Worm (Caenorhabditis elegans): ENCODE data around the gene lin-23.

Gene lin-23

DNA sequence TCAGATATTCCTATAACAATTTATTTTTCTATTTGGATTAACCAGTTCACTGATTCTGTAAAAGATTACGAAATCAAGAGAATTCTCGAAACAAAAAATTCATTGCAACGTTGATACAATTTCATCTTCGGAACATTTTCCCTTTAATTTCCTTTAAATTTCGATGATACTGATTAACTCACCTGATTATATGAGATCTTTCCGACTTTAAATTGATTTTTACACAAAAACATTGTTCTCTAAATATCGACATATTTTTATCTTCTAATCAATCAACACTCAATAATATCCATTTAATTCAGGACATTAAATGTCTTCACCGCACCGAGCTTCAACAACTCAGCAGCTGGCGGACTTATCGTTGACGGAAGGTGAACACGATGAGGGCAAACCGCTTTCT lies at the start of gene lin-23:
TSS of gene lin-23 (plus strand) at position 301 of the 400 bp plus-strand sequence.
- no peak for TF ChIP-seq ceh-82 (tag; optimal IDR thresholded peaks at IDR 0.05)
- no peak for TF ChIP-seq gmeb-1 (tag; optimal IDR thresholded peaks at IDR 0.05)
- no peak for TF ChIP-seq nhr-11 (tag; optimal IDR thresholded peaks at IDR 0.05)

DNA sequence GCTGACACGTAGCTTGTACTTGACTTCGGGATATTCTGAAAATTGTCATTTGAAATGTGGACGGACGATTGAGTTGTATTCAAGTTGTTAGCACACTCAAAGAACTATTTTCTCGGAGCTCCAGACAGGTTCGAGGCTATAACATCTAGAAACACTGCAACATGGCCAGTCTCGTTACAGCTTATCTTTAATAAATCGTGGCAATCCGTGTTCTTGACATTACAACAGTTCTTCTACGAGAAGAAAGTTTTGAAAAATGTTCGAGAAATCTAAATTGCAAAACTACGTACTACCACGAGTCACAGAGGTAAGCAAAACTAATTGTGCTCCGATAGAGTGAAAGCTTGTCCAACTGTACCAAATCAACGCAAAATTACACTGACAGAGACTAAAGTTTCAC lies 49.0 kb upstream of the lin-23 start:
- TF ChIP-seq lsy-2 (tag; optimal IDR thresholded peaks at IDR 0.05) (no peak), nhr-6 (tag; optimal IDR thresholded peaks at IDR 0.05) (no peak), blmp-1 (tag; optimal IDR thresholded peaks at IDR 0.05; ENCODE audit: insufficient read depth) (no peak), ztf-1 (GFP tag; conservative IDR thresholded peaks at IDR 0.05) (no peak), mdl-1 (tag; optimal IDR thresholded peaks at IDR 0.05) (no peak), dmd-4 (tag; optimal IDR thresholded peaks at IDR 0.05) (no peak), zag-1 (tag; optimal IDR thresholded peaks at IDR 0.05) (no peak), nhr-237 (tag; optimal IDR thresholded peaks at IDR 0.05) (no peak), aly-2 (tag; optimal IDR thresholded peaks at IDR 0.05) (no peak), nhr-11 (tag; optimal IDR thresholded peaks at IDR 0.05) (no peak), Y55F3AM.14 (GFP tag; optimal IDR thresholded peaks at IDR 0.05) (no peak), unc-62 (GFP tag; optimal IDR thresholded peaks at IDR 0.05) (no peak), ztf-4 (tag; optimal IDR thresholded peaks at IDR 0.05) (no peak), nhr-10 (tag; optimal IDR thresholded peaks at IDR 0.05) (no peak), elt-3 (tag; optimal IDR thresholded peaks at IDR 0.05) (no peak)

DNA sequence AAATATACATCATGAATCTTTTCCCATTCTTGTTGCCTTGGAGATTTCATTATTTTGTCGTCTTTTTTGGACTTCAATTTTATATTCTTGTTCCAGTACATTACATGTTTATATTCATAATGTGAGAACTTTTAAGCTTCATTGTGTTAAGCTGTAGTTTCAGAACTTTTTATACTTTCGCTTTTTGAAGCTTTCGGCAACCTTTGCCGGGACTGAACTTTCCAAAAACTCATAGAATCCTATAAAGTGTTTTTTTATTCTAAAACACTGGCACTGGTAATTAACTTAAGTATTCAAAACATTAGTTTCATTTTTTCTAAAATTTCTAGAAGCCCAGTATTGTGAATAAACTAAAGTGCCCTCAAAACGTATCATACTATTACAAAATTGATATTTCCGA lies 48.1 kb upstream of the lin-23 start, which contains the start of gene C32D5.4:
TSS of gene C32D5.4 (minus strand) at position 101 of the 400 bp plus-strand sequence.
- TF ChIP-seq ztf-4 (tag; optimal IDR thresholded peaks at IDR 0.05), result no peak
- TF ChIP-seq F13H6.1 (tag; optimal IDR thresholded peaks at IDR 0.05), result no peak
- TF ChIP-seq dmd-4 (tag; optimal IDR thresholded peaks at IDR 0.05), result no peak
- no peak for TF ChIP-seq zag-1 (tag; optimal IDR thresholded peaks at IDR 0.05)
- TF ChIP-seq egl-27 (tag; optimal IDR thresholded peaks at IDR 0.05), result no peak
- TF ChIP-seq lin-39 (tag; optimal IDR thresholded peaks at IDR 0.05), result no peak
- no peak for TF ChIP-seq lin-11 (tag; optimal IDR thresholded peaks at IDR 0.05)
- TF ChIP-seq nhr-11 (tag; optimal IDR thresholded peaks at IDR 0.05), result no peak
- no peak for TF ChIP-seq blmp-1 (tag; optimal IDR thresholded peaks at IDR 0.05; ENCODE audit: insufficient read depth)
- TF ChIP-seq nhr-21 (tag; optimal IDR thresholded peaks at IDR 0.05), result no peak
- TF ChIP-seq R02D3.7 (tag; optimal IDR thresholded peaks at IDR 0.05), result no peak
- no peak for TF ChIP-seq alr-1 (tag; optimal IDR thresholded peaks at IDR 0.05)
- no peak for TF ChIP-seq peb-1 (tag; optimal IDR thresholded peaks at IDR 0.05)
- no peak for TF ChIP-seq ztf-1 (GFP tag; conservative IDR thresholded peaks at IDR 0.05)

DNA sequence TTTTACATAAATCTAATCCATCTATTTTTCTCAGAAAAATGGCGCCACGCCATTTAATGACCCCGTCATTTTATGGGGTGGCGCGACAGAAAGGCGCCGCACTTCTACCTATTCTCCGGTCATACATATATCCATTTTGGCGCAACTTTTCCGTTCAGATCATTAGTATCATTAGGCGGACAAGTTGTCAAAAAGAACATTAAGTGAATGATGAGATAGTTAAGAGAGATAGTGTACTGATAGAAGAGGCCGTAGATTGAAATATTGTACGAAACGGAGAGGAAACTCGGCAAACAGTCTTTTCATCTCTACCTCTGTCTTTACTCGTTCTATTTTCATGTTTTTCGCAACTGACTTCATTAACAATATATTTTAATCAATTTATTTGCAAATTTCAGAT lies 47.0 kb upstream of the lin-23 start, which contains the start of gene sma-6:
TSS of gene sma-6 (plus strand) at position 399 of the 400 bp plus-strand sequence.
- TF ChIP-seq sma-3 (GFP tag; optimal IDR thresholded peaks at IDR 0.05) (peak; percentile 50), fos-1 (tag; optimal IDR thresholded peaks at IDR 0.05) (peak; percentile 32), nhr-21 (tag; optimal IDR thresholded peaks at IDR 0.05) (no peak)

DNA sequence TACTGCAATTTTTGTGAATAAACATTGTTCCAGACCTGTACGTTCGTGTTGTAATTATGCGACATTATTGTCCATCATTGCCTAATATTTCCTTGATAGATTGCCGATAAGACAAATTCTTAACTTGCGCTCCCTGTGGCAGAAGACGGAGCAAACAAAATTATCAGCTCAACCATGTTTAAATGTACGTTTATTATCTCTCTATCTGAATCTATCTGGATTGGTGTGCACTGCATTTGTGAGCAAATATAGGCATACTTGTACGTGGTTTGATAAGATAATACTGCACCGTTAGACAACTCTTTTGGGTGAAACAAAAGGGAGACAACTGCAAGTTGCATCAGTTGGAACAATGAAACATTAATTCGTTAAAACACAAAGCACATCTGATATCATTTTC lies 43.8 kb upstream of the lin-23 start:
- TF ChIP-seq sma-9 (GFP tag; optimal IDR thresholded peaks at IDR 0.05) (peak; percentile 67), sma-9 (tag; optimal IDR thresholded peaks at IDR 0.05) (no peak), sma-3 (GFP tag; optimal IDR thresholded peaks at IDR 0.05) (peak; percentile 5), lin-11 (tag; optimal IDR thresholded peaks at IDR 0.05) (no peak), mdl-1 (tag; optimal IDR thresholded peaks at IDR 0.05) (no peak), gmeb-1 (tag; optimal IDR thresholded peaks at IDR 0.05) (peak; percentile 24), fos-1 (tag; optimal IDR thresholded peaks at IDR 0.05) (peak; percentile 91), crh-2 (tag; optimal IDR thresholded peaks at IDR 0.05) (peak; percentile 70), F13H6.1 (tag; optimal IDR thresholded peaks at IDR 0.05) (peak; percentile 57)

DNA sequence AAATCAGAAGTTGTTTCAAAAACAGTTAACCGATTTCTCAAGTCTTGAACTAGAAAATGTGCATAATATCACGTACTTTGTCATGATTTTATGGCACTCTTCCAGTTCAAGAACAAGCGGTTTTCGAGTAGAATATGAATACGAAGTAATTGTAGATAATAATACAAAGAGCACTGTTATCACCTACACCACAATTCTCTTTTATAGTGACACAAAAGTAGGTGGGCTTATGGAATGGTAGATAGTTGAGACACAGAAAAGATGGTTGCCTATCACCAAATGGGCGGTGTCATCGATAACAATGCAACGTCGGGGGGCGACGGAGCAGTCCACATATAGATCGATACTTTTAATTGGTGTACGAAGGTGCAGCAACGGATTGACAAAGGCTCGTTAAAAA lies 42.4 kb upstream of the lin-23 start:
- TF ChIP-seq sma-9 (GFP tag; optimal IDR thresholded peaks at IDR 0.05), result peak; percentile 17
- no peak for TF ChIP-seq sma-9 (tag; optimal IDR thresholded peaks at IDR 0.05)
- no peak for TF ChIP-seq unc-62 (GFP tag; optimal IDR thresholded peaks at IDR 0.05)
- peak; percentile 43 for TF ChIP-seq gmeb-1 (tag; optimal IDR thresholded peaks at IDR 0.05)
- no peak for TF ChIP-seq nhr-25 (tag; optimal IDR thresholded peaks at IDR 0.05)
- TF ChIP-seq zag-1 (tag; optimal IDR thresholded peaks at IDR 0.05), result no peak
- no peak for TF ChIP-seq aly-2 (tag; optimal IDR thresholded peaks at IDR 0.05)
- TF ChIP-seq lin-39 (tag; optimal IDR thresholded peaks at IDR 0.05), result no peak
- peak; percentile 43 for TF ChIP-seq crh-2 (tag; optimal IDR thresholded peaks at IDR 0.05)
- peak; percentile 95 for TF ChIP-seq fos-1 (tag; optimal IDR thresholded peaks at IDR 0.05)
- no peak for TF ChIP-seq ceh-16 (tag; optimal IDR thresholded peaks at IDR 0.05)
- no peak for TF ChIP-seq egl-27 (tag; optimal IDR thresholded peaks at IDR 0.05)
- TF ChIP-seq elt-3 (tag; optimal IDR thresholded peaks at IDR 0.05), result no peak
- no peak for TF ChIP-seq alr-1 (tag; optimal IDR thresholded peaks at IDR 0.05)
- peak; percentile 33 for TF ChIP-seq skn-1 (tag; optimal IDR thresholded peaks at IDR 0.05)

Data from whole organism, L2 larva.